Worm (Caenorhabditis elegans) whole organism, mixed stage, embryonic: ENCODE results near the gene cysl-2.

Experiments
- blmp-1 ChIP-seq: fragments of 150-350 bp; optimal IDR thresholded peaks from 2 replicates; lab custom pipeline; 2014; ENCODE audit warnings: missing biosample characterization, missing genetic modification characterization
- ces-1 ChIP-seq: fragments of 150-350 bp; optimal IDR thresholded peaks from 2 replicates; lab custom pipeline; 2014; ENCODE audit warnings: missing biosample characterization, missing genetic modification reagents, missing genetic modification characterization
- nhr-76 ChIP-seq: sonication (generic microtip); optimal IDR thresholded peaks from 2 replicates; lab custom pipeline; 2017; ENCODE audit warnings: missing biosample characterization, missing genetic modification characterization
- pha-4 ChIP-seq: fragments of 150-350 bp; optimal IDR thresholded peaks from 2 replicates; lab custom pipeline; 2018; ENCODE audit warnings: missing biosample characterization, missing genetic modification reagents, missing genetic modification characterization
- unc-39 ChIP-seq: fragments of 150-350 bp; optimal IDR thresholded peaks from 2 replicates; lab custom pipeline; 2014; ENCODE audit warnings: missing biosample characterization, missing genetic modification characterization

- TF ChIP-seq ces-1: no peak
- no peak for TF ChIP-seq unc-39 (tag; lab: Kevin White, UChicago)
- TF ChIP-seq blmp-1 (tag; lab: Kevin White, UChicago): no peak
- no peak for TF ChIP-seq nhr-76 (tag; lab: Kevin White, UChicago)
- TF ChIP-seq pha-4 (tag; lab: Kevin White, UChicago): no peak
Measured at ce11 chrII:14507563-14507962, 13.3 kb upstream of the cysl-2 start, which contains the start of the genes K10H10.7 and K10H10.10.
